Fruit fly (Drosophila melanogaster): ENCODE data around the gene hwt.

The hwt gene

DNA sequence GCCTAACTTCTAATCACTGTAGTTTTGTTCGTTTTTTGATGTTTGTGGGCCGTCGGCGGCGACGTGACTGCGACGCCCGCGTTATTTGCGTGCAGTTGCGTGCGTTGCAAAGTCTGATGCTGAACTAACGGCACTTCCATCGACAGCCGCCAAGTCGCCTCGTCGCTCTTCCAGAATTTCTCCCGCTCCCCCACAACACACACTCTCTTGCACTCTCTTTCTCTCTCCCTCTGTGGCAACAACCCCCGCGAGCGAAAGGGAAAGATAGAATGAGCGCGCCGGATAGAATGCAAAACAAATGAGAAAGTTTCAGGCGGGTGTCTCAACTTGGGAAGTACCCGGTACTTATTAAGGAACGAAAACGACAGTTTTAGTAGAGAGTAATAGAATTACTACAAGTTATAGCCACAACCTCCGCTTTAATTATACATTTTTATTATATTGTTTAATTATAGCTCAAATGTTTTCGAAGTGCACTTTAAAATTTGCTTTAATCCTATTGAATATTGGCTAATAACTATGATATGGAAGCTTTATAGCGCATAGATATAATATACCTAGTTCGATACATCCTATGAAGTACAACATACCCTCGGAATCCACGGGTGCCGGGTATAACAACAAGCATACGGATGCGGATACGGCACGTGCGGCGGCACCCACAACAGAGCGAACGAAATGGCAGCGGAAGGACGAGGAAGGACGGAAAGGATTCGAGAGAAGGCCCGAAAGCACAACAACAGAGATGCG, 21.2 kb downstream of the hwt start (continued):
- no peak for TF ChIP-seq nau (GFP tag; optimal IDR thresholded peaks at IDR 0.05)
- TF ChIP-seq Fer1 (GFP tag; optimal IDR thresholded peaks at IDR 0.05) = peak; percentile 18
- no peak for TF ChIP-seq CG6272 (GFP tag; IDR thresholded peaks at IDR 0.05)
- TF ChIP-seq HmgZ (tag; optimal IDR thresholded peaks at IDR 0.05) = no peak
- TF ChIP-seq CG8388 (GFP tag; optimal IDR thresholded peaks at IDR 0.05) = no peak
- peak; percentile 45 for TF ChIP-seq sens (GFP tag)
- TF ChIP-seq inv (GFP tag; IDR thresholded peaks at IDR 0.05; ENCODE audit: partially characterized antibody) = no peak
- no peak for TF ChIP-seq CG17359 (tag; optimal IDR thresholded peaks at IDR 0.05)
- peak; percentile 5 for TF ChIP-seq unpg (GFP tag; optimal IDR thresholded peaks at IDR 0.05)
- peak; percentile 9; the same call in 1 of the 3 replicates for TF ChIP-seq Aef1 (GFP tag; IDR thresholded peaks at IDR 0.05)
- TF ChIP-seq chinmo (GFP tag; IDR thresholded peaks at IDR 0.05; ENCODE audit: partially characterized antibody) = no peak
- TF ChIP-seq Dbx (GFP tag; IDR thresholded peaks at IDR 0.05) = 0 out of 3 replicates have a peak, but pooled peaks have one; percentile 8
- no peak for TF ChIP-seq Mrtf (GFP tag; IDR thresholded peaks at IDR 0.05)
- TF ChIP-seq dati (GFP tag; IDR thresholded peaks at IDR 0.05) = no peak
- TF ChIP-seq Vsx1 (GFP tag; optimal IDR thresholded peaks at IDR 0.05) = no peak
- no peak for TF ChIP-seq MESR4 (GFP tag; optimal IDR thresholded peaks at IDR 0.05)
- peak; percentile 19 for TF ChIP-seq yki (optimal IDR thresholded peaks at IDR 0.05)
- no peak for TF ChIP-seq shn (GFP tag; optimal IDR thresholded peaks at IDR 0.05)
- TF ChIP-seq lmd (GFP tag; IDR thresholded peaks at IDR 0.05) = peak; percentile 20
- TF ChIP-seq az2 (GFP tag; optimal IDR thresholded peaks at IDR 0.05) = no peak
- TF ChIP-seq CG4820 (GFP tag; optimal IDR thresholded peaks at IDR 0.05) = no peak
- TF ChIP-seq CG4617 (GFP tag; optimal IDR thresholded peaks at IDR 0.05; ENCODE audit: borderline replicate concordance) = no peak
- TF ChIP-seq CG12391 (tag; optimal IDR thresholded peaks at IDR 0.05) = peak; percentile 32
- no peak for TF ChIP-seq onecut (GFP tag; IDR thresholded peaks at IDR 0.05)
- TF ChIP-seq hkb (optimal IDR thresholded peaks at IDR 0.05) = no peak
- TF ChIP-seq hkb (GFP tag; IDR thresholded peaks at IDR 0.05) = 0 out of 2 replicates have a peak, but pooled peaks have one; percentile 27
- no peak for TF ChIP-seq Atf3 (GFP tag; optimal IDR thresholded peaks at IDR 0.05)
- no peak for TF ChIP-seq CG11696 (GFP tag; IDR thresholded peaks at IDR 0.05)
- no peak for TF ChIP-seq ac (GFP tag; optimal IDR thresholded peaks at IDR 0.05)
- TF ChIP-seq CG17361 (GFP tag; IDR thresholded peaks at IDR 0.05) = peak; percentile 60; the same call in 2 of the 3 replicates
- no peak for TF ChIP-seq CG6765 (GFP tag; optimal IDR thresholded peaks at IDR 0.05)
- TF ChIP-seq D19A (tag; optimal IDR thresholded peaks at IDR 0.05) = no peak
- TF ChIP-seq trh (GFP tag; optimal IDR thresholded peaks at IDR 0.05) = no peak
- TF ChIP-seq Ets97D (GFP tag; optimal IDR thresholded peaks at IDR 0.05) = no peak
- TF ChIP-seq CG18262 (tag; optimal IDR thresholded peaks at IDR 0.05) = peak; percentile 11
- TF ChIP-seq CG7556 (GFP tag; optimal IDR thresholded peaks at IDR 0.05) = peak; percentile 68
- no peak for TF ChIP-seq pfk (GFP tag; optimal IDR thresholded peaks at IDR 0.05)
- no peak for TF ChIP-seq sc (optimal IDR thresholded peaks at IDR 0.05)
- peak; percentile 40 for TF ChIP-seq sc (GFP tag; optimal IDR thresholded peaks at IDR 0.05)
- peak; percentile 56 for TF ChIP-seq Deaf1 (tag; optimal IDR thresholded peaks at IDR 0.05)
- no peak for TF ChIP-seq pnt (GFP tag; optimal IDR thresholded peaks at IDR 0.05)
- no peak for TF ChIP-seq ara (GFP tag; IDR thresholded peaks at IDR 0.05)
- TF ChIP-seq CG7357 (GFP tag; IDR thresholded peaks at IDR 0.05) = 0 out of 3 replicates have a peak, but pooled peaks have one; percentile 15
- TF ChIP-seq lbe (GFP tag; optimal IDR thresholded peaks at IDR 0.05) = no peak
- TF ChIP-seq YL-1 (GFP tag; optimal IDR thresholded peaks at IDR 0.05) = no peak
- TF ChIP-seq Asciz (GFP tag; optimal IDR thresholded peaks at IDR 0.05) = no peak
- peak; percentile 16 for TF ChIP-seq tap (tag; optimal IDR thresholded peaks at IDR 0.05)
- TF ChIP-seq Hsf (GFP tag; optimal IDR thresholded peaks at IDR 0.05) = no peak
- no peak for TF ChIP-seq CG11085 (GFP tag; IDR thresholded peaks at IDR 0.05)
- peak; percentile 23 for TF ChIP-seq Oli (tag; optimal IDR thresholded peaks at IDR 0.05)
- TF ChIP-seq ken (GFP tag; IDR thresholded peaks at IDR 0.05) = no peak
